Worm (Caenorhabditis elegans) whole organism, L4/young adult: ENCODE data around the gene rpl-12.

ENCODE experiments used
- W03F9.2 ChIP-seq: fragments of 150-350 bp; optimal IDR thresholded peaks from 2 replicates; lab custom pipeline; 2014; ENCODE audit warnings: missing biosample characterization, missing genetic modification characterization
- dao-5 ChIP-seq: sonication (generic microtip); optimal IDR thresholded peaks from 2 replicates; lab custom pipeline; 2016; ENCODE audit warnings: missing genotype, missing genetic modification characterization, moderate library complexity, missing compliant biosample characterization
- him-1 ChIP-seq: sonication (generic microtip); optimal IDR thresholded peaks from 2 replicates; lab custom pipeline; 2016; ENCODE audit warnings: missing genotype, missing genetic modification reagents, missing genetic modification characterization, missing compliant biosample characterization

rpl-12 gene

DNA sequence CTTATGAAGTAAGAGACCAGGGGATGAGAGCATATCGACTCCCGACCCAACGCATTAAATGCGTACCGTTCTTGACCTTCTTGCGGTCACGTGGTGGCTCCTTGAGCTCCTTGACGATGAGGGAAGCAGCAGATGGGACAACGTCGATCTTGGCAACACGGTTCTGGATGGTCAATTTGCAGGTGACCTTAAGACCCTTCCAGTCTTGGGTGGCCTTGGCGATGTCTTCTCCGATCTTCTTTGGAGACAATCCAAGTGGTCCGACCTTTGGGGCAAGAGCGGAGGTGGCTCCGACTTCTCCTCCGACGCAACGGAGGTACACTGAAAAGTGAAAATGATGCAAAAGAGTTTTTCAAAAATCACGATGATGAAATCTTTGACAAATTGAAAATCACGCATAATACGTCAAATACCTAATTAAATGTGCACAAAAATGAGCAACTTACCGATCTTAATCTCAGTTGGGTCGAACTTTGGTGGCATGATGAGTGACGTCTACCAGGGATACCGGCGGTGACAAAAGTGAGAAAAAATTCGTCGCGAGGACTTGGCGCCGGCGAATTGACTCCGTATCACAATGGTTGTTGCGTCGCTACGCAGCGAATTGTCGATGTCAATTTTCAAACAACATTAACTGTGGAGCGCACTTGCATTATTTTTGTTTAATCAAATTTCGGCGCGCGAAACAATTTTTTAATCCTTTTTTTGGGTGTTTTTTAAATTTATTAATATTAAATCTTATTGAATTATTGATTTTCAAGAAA lies at the start of gene rpl-12:
Gene rpl-12 (minus strand): TSS at position 574 of the 764 bp plus-strand sequence.
- TF ChIP-seq him-1 (tag; lab: Kevin White, UChicago) (peak; percentile 92), dao-5 (tag; lab: Kevin White, UChicago) (no peak), W03F9.2 (tag; lab: Kevin White, UChicago) (peak; percentile 98)

DNA sequence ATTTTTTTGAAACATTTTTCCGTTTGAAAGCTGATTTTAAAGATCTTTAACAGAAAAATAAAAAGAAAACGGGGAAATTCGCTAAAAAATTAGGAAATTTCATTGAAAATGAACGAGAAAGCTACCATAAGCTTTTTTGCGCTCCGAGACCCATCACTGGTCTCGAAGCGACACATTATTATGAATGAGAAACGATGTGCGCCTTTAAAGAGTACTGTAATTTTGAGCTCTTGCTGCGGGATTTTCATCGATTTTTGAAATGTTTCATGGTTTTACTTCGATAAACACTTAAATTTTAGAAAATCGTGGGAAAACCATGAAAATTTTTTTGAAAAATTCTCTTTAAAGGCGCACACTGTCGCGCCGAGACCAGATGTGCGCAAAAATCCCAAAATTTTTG lies 49.8 kb upstream of the rpl-12 start:
- TF ChIP-seq dao-5 (tag; lab: Kevin White, UChicago) (no peak), W03F9.2 (tag; lab: Kevin White, UChicago) (no peak), him-1 (tag; lab: Kevin White, UChicago) (no peak)

DNA sequence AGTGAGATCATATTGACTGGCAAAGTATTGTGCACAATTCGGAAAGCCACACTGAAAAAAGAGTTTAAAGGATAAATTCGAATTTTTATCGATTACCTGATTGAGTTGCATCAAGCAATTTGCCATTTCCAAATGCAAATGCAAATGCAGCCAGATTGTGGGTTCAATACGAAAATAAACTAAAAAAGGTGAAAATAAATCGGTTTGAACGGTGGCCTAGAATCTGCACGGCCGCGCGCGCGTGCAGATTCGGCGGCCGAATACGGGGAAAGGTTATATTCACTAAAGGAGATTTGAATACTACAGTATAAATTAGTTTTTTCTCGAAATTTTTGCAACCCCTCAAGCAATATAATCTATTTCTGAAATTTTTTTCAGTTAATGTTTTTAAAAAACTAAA lies 48.9 kb upstream of the rpl-12 start, which contains the start of gene Y67H2A.10:
Gene Y67H2A.10 (minus strand): TSS at position 184 of the 400 bp plus-strand sequence.
- TF ChIP-seq him-1 (tag; lab: Kevin White, UChicago) (no peak), W03F9.2 (tag; lab: Kevin White, UChicago) (no peak), dao-5 (tag; lab: Kevin White, UChicago) (no peak)

DNA sequence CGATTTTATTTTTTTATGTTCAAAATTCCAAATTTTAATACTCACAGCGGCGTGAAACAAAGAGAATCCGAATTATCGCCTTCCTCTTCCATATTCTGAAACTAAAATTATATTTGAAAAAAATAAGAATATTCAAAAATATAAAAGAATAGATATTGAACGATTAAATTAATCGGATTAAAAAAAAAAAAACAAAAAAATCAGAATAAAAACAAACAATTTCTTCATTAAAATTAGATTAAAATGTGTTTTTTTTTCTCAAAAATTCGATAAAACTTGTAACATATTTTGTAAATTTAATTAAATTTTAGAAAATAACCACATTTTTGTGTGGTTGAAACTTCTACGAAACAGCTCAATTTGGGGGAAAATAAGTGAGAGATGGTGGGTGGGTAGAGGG lies 42.3 kb upstream of the rpl-12 start, which contains the start of gene cpsf-3:
Gene cpsf-3 (minus strand): TSS at position 101 of the 400 bp plus-strand sequence.
- TF ChIP-seq dao-5 (tag; lab: Kevin White, UChicago) (no peak), him-1 (tag; lab: Kevin White, UChicago) (no peak), W03F9.2 (tag; lab: Kevin White, UChicago) (no peak)

DNA sequence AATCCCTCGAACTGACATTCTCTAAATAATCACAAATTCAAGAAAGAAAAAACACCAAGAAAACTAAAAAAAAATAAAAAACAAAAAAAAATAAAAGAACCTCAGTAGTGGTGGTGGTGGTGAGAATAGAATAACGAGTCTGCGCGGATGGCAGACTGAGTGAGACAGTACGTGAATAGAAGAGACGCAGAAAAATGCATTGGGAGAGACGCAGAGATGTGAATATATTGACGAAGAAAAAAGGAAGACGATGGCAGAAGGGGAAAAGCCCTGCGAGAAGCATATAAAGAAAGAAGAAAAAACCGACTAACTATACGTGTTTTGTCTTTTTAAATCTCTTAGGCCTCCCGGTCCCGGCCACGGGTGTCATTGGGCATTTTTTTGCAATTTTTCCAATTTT lies 32.0 kb upstream of the rpl-12 start, which contains the start of gene unc-26:
Gene unc-26 (minus strand): TSS at position 23 of the 400 bp plus-strand sequence.
- TF ChIP-seq him-1 (tag; lab: Kevin White, UChicago) (no peak), dao-5 (tag; lab: Kevin White, UChicago) (no peak), W03F9.2 (tag; lab: Kevin White, UChicago) (no peak)

DNA sequence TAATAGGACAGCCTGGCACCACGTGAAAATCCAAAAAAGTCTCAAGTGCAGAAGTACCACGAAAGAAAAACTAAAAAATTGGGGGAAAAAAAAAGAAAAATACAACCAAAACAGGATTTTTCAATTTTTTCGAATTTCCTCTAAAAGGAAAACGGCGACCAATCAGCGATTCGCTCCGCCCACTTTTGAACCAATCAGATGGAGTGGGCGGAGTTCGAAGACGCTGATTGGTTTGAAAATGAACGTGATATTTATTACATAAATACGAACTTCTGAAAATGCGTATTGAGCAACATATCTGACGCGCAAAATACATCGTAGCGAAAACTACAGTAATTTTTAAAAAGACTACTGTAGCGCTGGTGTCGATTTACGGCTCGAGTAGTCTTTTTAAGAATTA lies 27.9 kb upstream of the rpl-12 start:
- TF ChIP-seq W03F9.2 (tag; lab: Kevin White, UChicago) (no peak), him-1 (tag; lab: Kevin White, UChicago) (no peak)

- no peak for TF ChIP-seq W03F9.2 (tag; lab: Kevin White, UChicago)
Observed at ce11 chrIV:13261778-13262177, 21.3 kb upstream of the rpl-12 start.

- no peak for TF ChIP-seq W03F9.2 (tag; lab: Kevin White, UChicago)
- no peak for TF ChIP-seq him-1 (tag; lab: Kevin White, UChicago)
- no peak for TF ChIP-seq dao-5 (tag; lab: Kevin White, UChicago)
Observed at ce11 chrIV:13258872-13259271, 18.4 kb upstream of the rpl-12 start, which contains the start of gene JC8.16. Gene JC8.16 (plus strand): TSS chrIV:13259172.

- TF ChIP-seq dao-5 (tag; lab: Kevin White, UChicago) = no peak
- no peak for TF ChIP-seq W03F9.2 (tag; lab: Kevin White, UChicago)
- no peak for TF ChIP-seq him-1 (tag; lab: Kevin White, UChicago)
Observed at ce11 chrIV:13255886-13256285, 15.4 kb upstream of the rpl-12 start, which contains the start of gene bus-12. Gene bus-12 (plus strand): TSS chrIV:13256186.

ce11 chrIV:13253841-13254240 lies 13.4 kb upstream of the rpl-12 start, which contains the start of gene ttr-45:
Gene ttr-45 (plus strand): TSS chrIV:13254225.
- no peak for TF ChIP-seq him-1 (tag; lab: Kevin White, UChicago)
- TF ChIP-seq dao-5 (tag; lab: Kevin White, UChicago) = no peak
- no peak for TF ChIP-seq W03F9.2 (tag; lab: Kevin White, UChicago)

- TF ChIP-seq him-1 (tag; lab: Kevin White, UChicago) (no peak), dao-5 (tag; lab: Kevin White, UChicago) (no peak), W03F9.2 (tag; lab: Kevin White, UChicago) (no peak)
Observed at ce11 chrIV:13252211-13252610, 11.8 kb upstream of the rpl-12 start, which contains the start of gene ttr-51. Gene ttr-51 (minus strand): TSS chrIV:13252311.

- no peak for TF ChIP-seq W03F9.2 (tag; lab: Kevin White, UChicago)
- no peak for TF ChIP-seq him-1 (tag; lab: Kevin White, UChicago)
- no peak for TF ChIP-seq dao-5 (tag; lab: Kevin White, UChicago)
Observed at ce11 chrIV:13250243-13250642, 9.8 kb upstream of the rpl-12 start.

ce11 chrIV:13247780-13248179 lies 7.3 kb upstream of the rpl-12 start:
- TF ChIP-seq dao-5 (tag; lab: Kevin White, UChicago) (no peak), him-1 (tag; lab: Kevin White, UChicago) (no peak), W03F9.2 (tag; lab: Kevin White, UChicago) (no peak)

- TF ChIP-seq dao-5 (tag; lab: Kevin White, UChicago) (no peak), him-1 (tag; lab: Kevin White, UChicago) (no peak), W03F9.2 (tag; lab: Kevin White, UChicago) (no peak)
Observed at ce11 chrIV:13246961-13247360, 6.5 kb upstream of the rpl-12 start, which contains the start of gene JC8.7. Gene JC8.7 (plus strand): TSS chrIV:13247261.
